Worm (Caenorhabditis elegans): Measurements from ENCODE around the gene C34E11.2.

C34E11.2 gene

DNA sequence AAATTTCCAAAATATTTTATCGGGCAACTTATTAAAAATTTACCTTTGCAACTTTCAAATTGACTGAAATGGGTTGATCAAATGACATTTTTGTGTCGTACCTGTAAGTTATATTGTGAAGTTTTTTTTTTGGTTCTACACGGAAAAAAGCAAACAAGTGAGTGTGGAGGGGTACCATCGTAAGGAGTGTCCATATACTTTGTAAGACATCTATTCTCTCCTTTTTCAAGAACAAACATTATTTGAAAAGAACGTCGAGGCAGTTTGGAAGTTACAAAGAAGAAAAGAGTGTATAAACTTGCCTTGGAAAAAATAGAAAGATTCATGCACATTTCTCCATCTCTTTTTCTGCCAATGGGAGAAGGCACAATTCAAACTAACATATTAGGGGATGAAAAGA, 22.8 kb upstream of the C34E11.2 start, which contains the start of gene taf-7.1:
Gene taf-7.1 (minus strand): TSS at position 101 of the 400 bp plus-strand sequence.
- TF ChIP-seq sox-4 (tag; optimal IDR thresholded peaks at IDR 0.05) (no peak), nhr-76 (tag; optimal IDR thresholded peaks at IDR 0.05) (no peak), fkh-4 (tag; optimal IDR thresholded peaks at IDR 0.05; ENCODE audit: borderline replicate concordance) (no peak), lin-13 (GFP tag; optimal IDR thresholded peaks at IDR 0.05) (no peak), lin-15B (tag; optimal IDR thresholded peaks at IDR 0.05) (no peak), jun-1 (tag; optimal IDR thresholded peaks at IDR 0.05) (no peak), nhr-47 (tag; optimal IDR thresholded peaks at IDR 0.05) (no peak), mab-9 (GFP tag; IDR thresholded peaks at IDR 0.05) (no peak), C34B4.2 (tag; optimal IDR thresholded peaks at IDR 0.05) (no peak)

- TF ChIP-seq nhr-77 (tag; optimal IDR thresholded peaks at IDR 0.05) (no peak), nhr-84 (tag; optimal IDR thresholded peaks at IDR 0.05) (no peak), sptf-1 (tag; optimal IDR thresholded peaks at IDR 0.05) (no peak), vab-15 (tag; optimal IDR thresholded peaks at IDR 0.05) (no peak), elt-2 (tag; optimal IDR thresholded peaks at IDR 0.05) (no peak), zag-1 (tag; optimal IDR thresholded peaks at IDR 0.05) (no peak), ztf-11 (tag; optimal IDR thresholded peaks at IDR 0.05) (no peak), blmp-1 (tag; optimal IDR thresholded peaks at IDR 0.05) (no peak), pag-3 (tag; optimal IDR thresholded peaks at IDR 0.05; ENCODE audit: borderline replicate concordance, insufficient read depth) (no peak), C16A3.4 (tag; optimal IDR thresholded peaks at IDR 0.05) (no peak), nhr-237 (tag; optimal IDR thresholded peaks at IDR 0.05) (no peak), efl-3 (GFP tag; optimal IDR thresholded peaks at IDR 0.05) (no peak), unc-86 (tag; optimal IDR thresholded peaks at IDR 0.05) (no peak)
Observed at ce11 chrX:11828661-11829060, 14.1 kb upstream of the C34E11.2 start.

DNA sequence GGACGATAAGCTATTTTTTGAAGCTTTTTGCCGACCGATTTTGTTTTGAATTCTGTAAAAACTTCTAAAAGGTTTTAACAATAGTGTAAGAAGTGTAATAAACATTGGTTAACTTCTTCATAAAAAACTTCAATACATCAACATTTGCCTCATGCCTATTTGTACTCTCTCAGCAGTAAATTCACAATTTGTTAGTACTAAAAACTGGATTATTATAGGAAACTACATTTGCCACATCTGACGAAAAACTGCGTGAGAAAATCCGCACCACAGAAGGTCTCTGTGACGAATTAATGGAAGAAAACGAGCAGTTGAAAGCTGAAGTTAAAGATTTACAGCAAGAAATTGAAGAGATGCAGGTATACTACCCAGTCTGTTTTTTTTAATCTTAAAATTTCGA, 13.0 kb upstream of the C34E11.2 start:
- TF ChIP-seq ets-5 (GFP tag; IDR thresholded peaks at IDR 0.05), result no peak
- TF ChIP-seq zag-1 (tag; optimal IDR thresholded peaks at IDR 0.05), result no peak
- TF ChIP-seq swsn-7 (tag; optimal IDR thresholded peaks at IDR 0.05), result no peak
- TF ChIP-seq vab-15 (tag; optimal IDR thresholded peaks at IDR 0.05), result no peak

DNA sequence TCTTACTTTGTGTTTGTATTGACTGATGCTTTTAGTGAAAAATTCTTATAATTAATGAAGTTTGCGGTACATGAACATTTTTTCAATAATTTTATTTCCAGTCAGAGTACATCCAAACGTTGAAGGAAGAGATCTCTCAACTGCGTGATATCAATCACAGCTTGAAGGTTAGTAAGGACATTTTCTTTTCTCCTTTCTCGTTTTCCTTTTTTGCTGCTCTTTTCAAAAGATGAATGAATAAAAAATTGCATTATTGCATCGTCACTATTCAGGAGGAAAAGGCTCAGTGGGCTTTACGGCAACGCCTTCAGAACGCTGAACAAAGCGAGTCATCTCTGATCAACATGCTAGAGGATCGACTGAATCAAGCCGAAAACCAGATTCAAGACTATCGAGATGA, 12.3 kb upstream of the C34E11.2 start:
- no peak for TF ChIP-seq hpl-2 (GFP tag; optimal IDR thresholded peaks at IDR 0.05)
- TF ChIP-seq fkh-10 (GFP tag; optimal IDR thresholded peaks at IDR 0.05), result peak; percentile 62

ce11 chrX:11823704-11824103, 9.2 kb upstream of the C34E11.2 start, which contains the start of gene tag-241:
tag-241 (plus strand) TSS chrX:11824004.
- no peak for TF ChIP-seq unc-98 (GFP tag; IDR thresholded peaks at IDR 0.05)
- TF ChIP-seq lin-14 (GFP tag; optimal IDR thresholded peaks at IDR 0.05), result peak; percentile 1

DNA sequence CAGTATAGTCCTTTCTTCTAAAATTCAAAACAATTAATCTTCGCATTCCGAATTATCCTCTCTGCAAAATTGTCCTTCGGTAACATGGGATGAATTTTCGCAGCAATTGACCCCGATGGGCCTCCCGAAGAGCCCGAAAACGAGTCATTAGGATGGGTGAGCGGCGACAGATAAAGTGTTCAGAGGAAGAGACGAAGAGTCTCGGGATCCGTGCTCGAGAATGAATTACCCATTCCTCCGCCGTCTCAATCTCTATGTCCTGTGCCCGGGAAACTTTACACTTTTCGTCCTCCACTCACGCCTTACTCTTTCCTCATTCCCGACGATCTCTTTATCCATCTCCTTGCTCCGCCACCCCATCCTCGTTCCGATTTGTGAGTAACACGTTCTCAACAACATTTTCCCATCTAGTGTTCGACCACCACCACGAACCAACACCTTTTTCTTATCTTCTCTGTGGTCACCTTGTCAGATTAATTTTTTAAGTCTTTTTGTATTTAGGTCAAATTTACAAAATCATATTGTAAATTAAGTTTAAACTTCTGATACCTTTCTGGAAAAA, 6.7 kb upstream of the C34E11.2 start:
- TF ChIP-seq fkh-10 (GFP tag; optimal IDR thresholded peaks at IDR 0.05) (no peak), lin-14 (GFP tag; optimal IDR thresholded peaks at IDR 0.05) (peak; percentile 51), swsn-7 (tag; optimal IDR thresholded peaks at IDR 0.05) (no peak), rnt-1 (tag; optimal IDR thresholded peaks at IDR 0.05) (peak; percentile 64), nhr-71 (tag; optimal IDR thresholded peaks at IDR 0.05) (peak; percentile 9)

ce11 chrX:11818711-11819110, 4.2 kb upstream of the C34E11.2 start:
- TF ChIP-seq skn-1 (tag; optimal IDR thresholded peaks at IDR 0.05) (no peak), nhr-11 (tag; optimal IDR thresholded peaks at IDR 0.05) (no peak), tbx-2 (tag; optimal IDR thresholded peaks at IDR 0.05) (no peak), unc-130 (tag; optimal IDR thresholded peaks at IDR 0.05) (peak; percentile 4), ceh-8 (GFP tag; optimal IDR thresholded peaks at IDR 0.05) (no peak), jun-1 (tag; optimal IDR thresholded peaks at IDR 0.05) (no peak), dpl-1 (GFP tag; optimal IDR thresholded peaks at IDR 0.05) (no peak), lin-35 (GFP tag; optimal IDR thresholded peaks at IDR 0.05) (no peak), egl-27 (tag; optimal IDR thresholded peaks at IDR 0.05) (no peak), nhr-19 (GFP tag; conservative IDR thresholded peaks at IDR 0.05) (no peak), C04F5.9 (tag; optimal IDR thresholded peaks at IDR 0.05) (no peak), ceh-63 (GFP tag; optimal IDR thresholded peaks at IDR 0.05) (no peak), snpc-4 (tag; optimal IDR thresholded peaks at IDR 0.05) (no peak), rnt-1 (tag; optimal IDR thresholded peaks at IDR 0.05) (peak; percentile 25)
